Worm (Caenorhabditis elegans) whole organism, late embryonic: Measurements from ENCODE around the gene ufm-1.

ENCODE experiments used
- C08G9.2 ChIP-seq: sonication (generic microtip); optimal IDR thresholded peaks from 2 replicates; lab custom pipeline; 2016; ENCODE audit warnings: mild to moderate bottlenecking, missing genetic modification characterization, moderate library complexity, missing compliant biosample characterization
- C38D4.7 ChIP-seq: fragments of 200-800 bp; sonication (Bioruptor generic); optimal IDR thresholded peaks from 2 replicates; lab custom pipeline; 2018; ENCODE audit warnings: mild to moderate bottlenecking, missing genetic modification characterization, moderate library complexity, missing compliant biosample characterization
- F13H6.1 ChIP-seq: sonication (generic microtip); optimal IDR thresholded peaks from 2 replicates; lab custom pipeline; 2016; ENCODE audit warnings: missing genetic modification characterization, missing compliant biosample characterization
- K02D7.2 ChIP-seq: sonication (generic microtip); optimal IDR thresholded peaks from 2 replicates; lab custom pipeline; 2017; ENCODE audit warnings: mild to moderate bottlenecking, missing genetic modification characterization, missing compliant biosample characterization
- T23F11.4 ChIP-seq: fragments of 200-800 bp; sonication (Bioruptor generic); optimal IDR thresholded peaks from 2 replicates; lab custom pipeline; 2018; ENCODE audit warnings: mild to moderate bottlenecking, missing genetic modification characterization, missing compliant biosample characterization
- Y22D7AL.16 ChIP-seq: sonication (generic microtip); optimal IDR thresholded peaks from 2 replicates; lab custom pipeline; 2016; ENCODE audit warnings: missing genetic modification characterization, missing compliant biosample characterization
- ceh-14 ChIP-seq: sonication (generic microtip); optimal IDR thresholded peaks from 2 replicates; lab custom pipeline; 2016; ENCODE audit warnings: missing genotype, missing genetic modification characterization, missing compliant biosample characterization
- ceh-18 ChIP-seq: sonication (generic microtip); optimal IDR thresholded peaks from 2 replicates; lab custom pipeline; 2016; ENCODE audit warnings: missing genetic modification characterization, missing compliant biosample characterization
- ceh-19 ChIP-seq: fragments of 200-800 bp; sonication (Bioruptor generic); optimal IDR thresholded peaks from 2 replicates; lab custom pipeline; 2018; ENCODE audit warnings: mild to moderate bottlenecking, missing genetic modification characterization, missing compliant biosample characterization
- ceh-2 ChIP-seq: sonication (generic microtip); optimal IDR thresholded peaks from 2 replicates; lab custom pipeline; 2016; ENCODE audit warnings: missing genotype, missing genetic modification characterization, missing compliant biosample characterization
- ceh-24 ChIP-seq: sonication (generic microtip); optimal IDR thresholded peaks from 2 replicates; lab custom pipeline; 2016; ENCODE audit warnings: mild to moderate bottlenecking, missing genetic modification characterization, missing compliant biosample characterization
- ceh-31 ChIP-seq: sonication (generic microtip); optimal IDR thresholded peaks from 2 replicates; lab custom pipeline; 2016; ENCODE audit warnings: missing genetic modification characterization, missing compliant biosample characterization
- ceh-34 ChIP-seq: sonication (generic microtip); optimal IDR thresholded peaks from 2 replicates; lab custom pipeline; 2016; ENCODE audit warnings: mild to moderate bottlenecking, missing genetic modification characterization, missing compliant biosample characterization
- ceh-45 ChIP-seq: fragments of 200-800 bp; sonication (Bioruptor generic); IDR thresholded peaks from 2 replicates; pipeline ENCODE4 v1.3.6; 2022; ENCODE audit warnings: missing genetic modification reagents, missing genetic modification characterization, missing compliant biosample characterization
- ceh-48 ChIP-seq: sonication (generic microtip); optimal IDR thresholded peaks from 2 replicates; lab custom pipeline; 2016; ENCODE audit warnings: missing genetic modification characterization, inconsistent platforms, missing compliant biosample characterization
- ceh-9 ChIP-seq: sonication (generic microtip); optimal IDR thresholded peaks from 2 replicates; lab custom pipeline; 2016; ENCODE audit warnings: mild to moderate bottlenecking, missing genetic modification characterization, inconsistent platforms, missing compliant biosample characterization
- che-1 ChIP-seq: sonication (generic microtip); optimal IDR thresholded peaks from 2 replicates; lab custom pipeline; 2016; ENCODE audit warnings: mild to moderate bottlenecking, missing genetic modification characterization, missing compliant biosample characterization
- dmd-4 ChIP-seq: sonication (generic microtip); optimal IDR thresholded peaks from 2 replicates; lab custom pipeline; 2016; ENCODE audit warnings: borderline replicate concordance, missing genetic modification characterization, missing compliant biosample characterization
- elt-2 ChIP-seq: sonication (generic microtip); optimal IDR thresholded peaks from 2 replicates; lab custom pipeline; 2016; ENCODE audit warnings: missing genetic modification reagents, missing genetic modification characterization, missing compliant biosample characterization
- elt-4 ChIP-seq: sonication (generic microtip); optimal IDR thresholded peaks from 2 replicates; lab custom pipeline; 2016; ENCODE audit warnings: missing genetic modification characterization, missing compliant biosample characterization
- ets-4 ChIP-seq: sonication (generic microtip); optimal IDR thresholded peaks from 2 replicates; lab custom pipeline; 2016; ENCODE audit warnings: missing genetic modification characterization, missing compliant biosample characterization
- eyg-1 ChIP-seq: sonication (generic microtip); optimal IDR thresholded peaks from 2 replicates; lab custom pipeline; 2016; ENCODE audit warnings: missing genotype, missing genetic modification characterization, missing compliant biosample characterization
- fax-1 ChIP-seq: sonication (generic microtip); optimal IDR thresholded peaks from 2 replicates; lab custom pipeline; 2016; ENCODE audit warnings: missing genotype, missing genetic modification characterization, missing compliant biosample characterization
- fkh-10 ChIP-seq: fragments of 150-350 bp; optimal IDR thresholded peaks from 2 replicates; lab custom pipeline; 2014; ENCODE audit warnings: missing biosample characterization, missing genetic modification reagents, missing genetic modification characterization
- fkh-6 ChIP-seq: sonication (generic microtip); optimal IDR thresholded peaks from 2 replicates; lab custom pipeline; 2016; ENCODE audit warnings: missing genetic modification characterization, missing compliant biosample characterization
- hlh-15 ChIP-seq: sonication (generic microtip); optimal IDR thresholded peaks from 2 replicates; lab custom pipeline; 2016; ENCODE audit warnings: missing genetic modification characterization, missing compliant biosample characterization
- hlh-30 ChIP-seq: sonication (generic microtip); optimal IDR thresholded peaks from 2 replicates; lab custom pipeline; 2017; ENCODE audit warnings: antibody characterized with exemption, missing genetic modification characterization, missing compliant biosample characterization; ENCODE audit not compliant: insufficient read depth
- hlh-6 ChIP-seq: sonication (generic microtip); optimal IDR thresholded peaks from 2 replicates; lab custom pipeline; 2016; ENCODE audit warnings: missing genotype, missing genetic modification characterization, missing compliant biosample characterization
- madf-2 ChIP-seq: sonication (generic microtip); optimal IDR thresholded peaks from 2 replicates; lab custom pipeline; 2017; ENCODE audit warnings: missing genetic modification characterization, missing compliant biosample characterization
- nfya-1 ChIP-seq: sonication (generic microtip); optimal IDR thresholded peaks from 2 replicates; lab custom pipeline; 2017; ENCODE audit warnings: missing genetic modification characterization, mild to moderate bottlenecking, missing compliant biosample characterization, antibody characterized with exemption, moderate library complexity
- nhr-232 ChIP-seq: sonication (generic microtip); optimal IDR thresholded peaks from 2 replicates; lab custom pipeline; 2016; ENCODE audit warnings: missing genetic modification characterization, missing compliant biosample characterization
- npax-4 ChIP-seq: sonication (generic microtip); optimal IDR thresholded peaks from 2 replicates; lab custom pipeline; 2016; ENCODE audit warnings: missing genetic modification characterization, missing compliant biosample characterization
- odd-2 ChIP-seq: sonication (generic microtip); optimal IDR thresholded peaks from 2 replicates; lab custom pipeline; 2017; ENCODE audit warnings: antibody characterized with exemption, mild to moderate bottlenecking, missing genetic modification characterization, missing compliant biosample characterization
- pha-2 ChIP-seq: sonication (generic microtip); optimal IDR thresholded peaks from 2 replicates; lab custom pipeline; 2017; ENCODE audit warnings: mild to moderate bottlenecking, missing genetic modification characterization, missing compliant biosample characterization
- rnt-1 ChIP-seq: sonication (generic microtip); optimal IDR thresholded peaks from 2 replicates; lab custom pipeline; 2016; ENCODE audit warnings: missing genetic modification characterization, missing compliant biosample characterization
- sdc-2 ChIP-seq: sonication (generic microtip); optimal IDR thresholded peaks from 2 replicates; lab custom pipeline; 2016; ENCODE audit warnings: missing genotype, missing genetic modification characterization, missing compliant biosample characterization
- sox-2 ChIP-seq: fragments of 200-800 bp; sonication (Bioruptor generic); IDR thresholded peaks from 2 replicates; pipeline ENCODE4 v1.3.6; 2022; ENCODE audit warnings: missing genetic modification reagents, missing genetic modification characterization, missing compliant biosample characterization
- syd-9 ChIP-seq: sonication (generic microtip); optimal IDR thresholded peaks from 2 replicates; lab custom pipeline; 2016; ENCODE audit warnings: mild to moderate bottlenecking, missing genetic modification characterization, moderate library complexity, missing compliant biosample characterization
- tbx-2 ChIP-seq: sonication (generic microtip); optimal IDR thresholded peaks from 2 replicates; lab custom pipeline; 2016; ENCODE audit warnings: missing genetic modification characterization, missing compliant biosample characterization
- tbx-7 ChIP-seq: sonication (generic microtip); optimal IDR thresholded peaks from 2 replicates; lab custom pipeline; 2016; ENCODE audit warnings: missing genotype, missing genetic modification characterization, missing compliant biosample characterization
- ttx-3 ChIP-seq: sonication (generic microtip); optimal IDR thresholded peaks from 2 replicates; lab custom pipeline; 2016; ENCODE audit warnings: missing genetic modification reagents, missing genetic modification characterization, missing compliant biosample characterization
- unc-42 ChIP-seq: sonication (generic microtip); optimal IDR thresholded peaks from 2 replicates; lab custom pipeline; 2016; ENCODE audit warnings: missing genotype, missing genetic modification characterization, missing compliant biosample characterization
- unc-55 ChIP-seq: sonication (generic microtip); optimal IDR thresholded peaks from 2 replicates; lab custom pipeline; 2017; ENCODE audit warnings: missing biosample characterization, missing genetic modification reagents, missing genetic modification characterization
- zip-5 ChIP-seq: sonication (generic microtip); optimal IDR thresholded peaks from 2 replicates; lab custom pipeline; 2016; ENCODE audit warnings: missing genetic modification characterization, missing compliant biosample characterization
- ztf-16 ChIP-seq: sonication (generic microtip); optimal IDR thresholded peaks from 2 replicates; lab custom pipeline; 2017; ENCODE audit warnings: missing genetic modification characterization, missing compliant biosample characterization

The ufm-1 gene

ce11 chrIII:7882900-7883299, 24.1 kb downstream of the ufm-1 start, which contains the start of gene ZK688.9:
ZK688.9 (minus strand) TSS chrIII:7883000.
- no peak for TF ChIP-seq C38D4.7
- no peak for TF ChIP-seq ets-4 (tag; lab: Kevin White, UChicago)
- no peak for TF ChIP-seq zip-5 (tag; lab: Kevin White, UChicago)
- TF ChIP-seq unc-55 (GFP tag; lab: Kevin White, UChicago) = no peak
- no peak for TF ChIP-seq ceh-18 (tag; lab: Kevin White, UChicago)
- TF ChIP-seq, all 69 proteins: peak for 0

- no peak for TF ChIP-seq ceh-9 (tag; lab: Kevin White, UChicago)
Measured at ce11 chrIII:7884863-7885262, 26.1 kb downstream of the ufm-1 start, which contains the start of gene ZK688.11. ZK688.11 (minus strand) TSS chrIII:7884963.

- TF ChIP-seq npax-4 (tag; lab: Kevin White, UChicago) = no peak
- no peak for TF ChIP-seq elt-4
- no peak for TF ChIP-seq zip-5 (tag; lab: Kevin White, UChicago)
- no peak for TF ChIP-seq T23F11.4 (GFP tag; lab: Kevin White, UChicago)
- TF ChIP-seq nhr-232 (tag; lab: Kevin White, UChicago) = no peak
- TF ChIP-seq nfya-1 (tag; lab: Kevin White, UChicago) = no peak
- no peak for TF ChIP-seq unc-42
- TF ChIP-seq odd-2 (tag; lab: Kevin White, UChicago) = no peak
- TF ChIP-seq fax-1 = no peak
- TF ChIP-seq sdc-2 (tag; lab: Kevin White, UChicago) = no peak
- TF ChIP-seq che-1 (tag; lab: Kevin White, UChicago) = no peak
- TF ChIP-seq F13H6.1 = no peak
- no peak for TF ChIP-seq ceh-19
- no peak for TF ChIP-seq Y22D7AL.16
- no peak for TF ChIP-seq hlh-6
- no peak for TF ChIP-seq ceh-34
- TF ChIP-seq syd-9 = no peak
- TF ChIP-seq ceh-45 (GFP tag; lab: Robert Waterston, UW) = no peak
- TF ChIP-seq ttx-3 = no peak
- TF ChIP-seq unc-55 (GFP tag; lab: Kevin White, UChicago) = no peak
- TF ChIP-seq, all 69 proteins: peak for 0
Measured at ce11 chrIII:7889036-7889435, 30.3 kb downstream of the ufm-1 start.

ce11 chrIII:7891573-7892306, 33.0 kb downstream of the ufm-1 start, which contains the start of the genes ZK688.5 and fahd-1:
ZK688.5 (minus strand) TSS chrIII:7891623.
fahd-1 (plus strand) TSS chrIII:7892256.
- TF ChIP-seq nfya-1 (tag; lab: Kevin White, UChicago) (peak; percentile 91), C08G9.2 (tag; lab: Kevin White, UChicago) (no peak), ceh-48 (tag; lab: Kevin White, UChicago) (no peak), dmd-4 (tag; lab: Kevin White, UChicago) (no peak), rnt-1 (tag; lab: Kevin White, UChicago) (peak; percentile 61), ceh-18 (tag; lab: Kevin White, UChicago) (peak; percentile 79), hlh-30 (peak; percentile 61), ceh-31 (peak; percentile 78), unc-55 (GFP tag; lab: Kevin White, UChicago) (peak; percentile 66), madf-2 (tag; lab: Kevin White, UChicago) (no peak), ztf-16 (tag; lab: Kevin White, UChicago) (no peak), sox-2 (no peak), elt-4 (no peak), K02D7.2 (tag; lab: Kevin White, UChicago) (no peak), eyg-1 (tag; lab: Kevin White, UChicago) (no peak), hlh-15 (tag; lab: Kevin White, UChicago) (no peak), ceh-34 (peak; percentile 80), pha-2 (tag; lab: Kevin White, UChicago) (no peak), fax-1 (no peak), F13H6.1 (peak; percentile 19), syd-9 (peak; percentile 16), ets-4 (tag; lab: Kevin White, UChicago) (peak; percentile 21), elt-2 (tag; lab: Kevin White, UChicago) (peak; percentile 65), ceh-45 (GFP tag; lab: Robert Waterston, UW) (no peak), ceh-9 (tag; lab: Kevin White, UChicago) (no peak), fkh-6 (tag; lab: Kevin White, UChicago) (no peak), tbx-7 (no peak), Y22D7AL.16 (no peak), ceh-24 (tag; lab: Kevin White, UChicago) (no peak), ceh-2 (tag; lab: Kevin White, UChicago) (peak; percentile 31), fkh-10 (GFP tag; lab: Kevin White, UChicago) (no peak), tbx-2 (tag; lab: Kevin White, UChicago) (peak; percentile 63), ceh-14 (tag; lab: Kevin White, UChicago) (peak; percentile 36)
